Fruit fly (Drosophila melanogaster): Measurements from ENCODE around the gene Kif19A.

Gene Kif19A

dm6 chr3R:14088887-14089567 is 29.2 kb downstream of the Kif19A start, which contains the start of gene Npc2b (continued):
- TF ChIP-seq lilli (GFP tag; optimal IDR thresholded peaks at IDR 0.05): peak; percentile 76
- no peak for TF ChIP-seq nerfin-1 (tag; optimal IDR thresholded peaks at IDR 0.05)
- no peak for TF ChIP-seq chinmo (GFP tag; IDR thresholded peaks at IDR 0.05; ENCODE audit: partially characterized antibody)
- TF ChIP-seq ssp (GFP tag; IDR thresholded peaks at IDR 0.05): no peak
- TF ChIP-seq lbe (GFP tag; optimal IDR thresholded peaks at IDR 0.05): no peak
- peak; percentile 37 for TF ChIP-seq CG4282 (GFP tag; optimal IDR thresholded peaks at IDR 0.05)
- peak; percentile 10 for TF ChIP-seq Mes4 (GFP tag; optimal IDR thresholded peaks at IDR 0.05)
- peak; percentile 40 for TF ChIP-seq CG17328 (GFP tag; IDR thresholded peaks at IDR 0.05)
- no peak for TF ChIP-seq CG10274 (GFP tag; optimal IDR thresholded peaks at IDR 0.05)
- no peak for TF ChIP-seq rib (GFP tag; IDR thresholded peaks at IDR 0.05)
- peak; percentile 34 for TF ChIP-seq pnt (GFP tag; optimal IDR thresholded peaks at IDR 0.05)
- peak; percentile 56 for TF ChIP-seq Lhr (GFP tag; optimal IDR thresholded peaks at IDR 0.05)
- TF ChIP-seq Fer2 (tag; optimal IDR thresholded peaks at IDR 0.05): no peak
- 0 out of 2 replicates have a peak, but pooled peaks have one; percentile 21 for TF ChIP-seq Oaz (GFP tag; IDR thresholded peaks at IDR 0.05)
- TF ChIP-seq CG6683 (GFP tag; optimal IDR thresholded peaks at IDR 0.05): peak; percentile 23
- TF ChIP-seq CG7372 (GFP tag; IDR thresholded peaks at IDR 0.05): no peak
- TF ChIP-seq Side (GFP tag; optimal IDR thresholded peaks at IDR 0.05): peak; percentile 33
- TF ChIP-seq E2f2 (GFP tag; IDR thresholded peaks at IDR 0.05): peak; percentile 39
- no peak for TF ChIP-seq vnd (GFP tag; IDR thresholded peaks at IDR 0.05; ENCODE audit: partially characterized antibody)
- peak; percentile 23 for TF ChIP-seq CG12769 (tag; optimal IDR thresholded peaks at IDR 0.05)
- no peak for TF ChIP-seq CG12219 (GFP tag; optimal IDR thresholded peaks at IDR 0.05)
- TF ChIP-seq CG8290 (GFP tag; optimal IDR thresholded peaks at IDR 0.05): peak; percentile 28
- peak in 1 of 2 experiments; percentile 75 for TF ChIP-seq CG8290 (tag; optimal IDR thresholded peaks at IDR 0.05)
- peak; percentile 47 for TF ChIP-seq Bdp1 (GFP tag; optimal IDR thresholded peaks at IDR 0.05)
- peak; percentile 68 for TF ChIP-seq Blimp-1 (GFP tag; optimal IDR thresholded peaks at IDR 0.05)
- TF ChIP-seq CG18599 (GFP tag; optimal IDR thresholded peaks at IDR 0.05): peak; percentile 34
- TF ChIP-seq CG11560 (tag; IDR thresholded peaks at IDR 0.05): no peak
- TF ChIP-seq btn (GFP tag; optimal IDR thresholded peaks at IDR 0.05): peak; percentile 38
- peak; percentile 72 for TF ChIP-seq CG16813 (GFP tag; IDR thresholded peaks at IDR 0.05; ENCODE audit: partially characterized antibody)
- TF ChIP-seq Dll (GFP tag; IDR thresholded peaks at IDR 0.05; ENCODE audit: partially characterized antibody): no peak
- TF ChIP-seq YL-1 (GFP tag; optimal IDR thresholded peaks at IDR 0.05): peak; percentile 8
- TF ChIP-seq CG13296 (GFP tag; optimal IDR thresholded peaks at IDR 0.05): no peak
- TF ChIP-seq nau (GFP tag; optimal IDR thresholded peaks at IDR 0.05): peak; percentile 29
- TF ChIP-seq CG34422 (GFP tag; IDR thresholded peaks at IDR 0.05): peak; percentile 79
- TF ChIP-seq CG4820 (GFP tag; optimal IDR thresholded peaks at IDR 0.05): peak; percentile 34
- TF ChIP-seq Hr3 (GFP tag; optimal IDR thresholded peaks at IDR 0.05): peak; percentile 58
- peak; percentile 95 for TF ChIP-seq CG15514 (GFP tag; optimal IDR thresholded peaks at IDR 0.05)
- TF ChIP-seq zfh1 (GFP tag; IDR thresholded peaks at IDR 0.05): no peak; the same call in 2 of the 3 replicates
- TF ChIP-seq Abd-B (GFP tag; optimal IDR thresholded peaks at IDR 0.05): peak; percentile 42
- no peak for TF ChIP-seq Rx (GFP tag; IDR thresholded peaks at IDR 0.05)
- TF ChIP-seq CG14050 (GFP tag; IDR thresholded peaks at IDR 0.05): no peak
- peak; percentile 44 for TF ChIP-seq caup (GFP tag; optimal IDR thresholded peaks at IDR 0.05; ENCODE audit: severe bottlenecking)
- TF ChIP-seq CG17359 (tag; optimal IDR thresholded peaks at IDR 0.05): peak; percentile 70
- no peak for TF ChIP-seq fru (optimal IDR thresholded peaks at IDR 0.05)
- TF ChIP-seq CG12071 (GFP tag; optimal IDR thresholded peaks at IDR 0.05): peak; percentile 43
- no peak for TF ChIP-seq pros (GFP tag; optimal IDR thresholded peaks at IDR 0.05)
- no peak for TF ChIP-seq CG9797 (GFP tag; optimal IDR thresholded peaks at IDR 0.05)
- TF ChIP-seq CG1832 (GFP tag; optimal IDR thresholded peaks at IDR 0.05): no peak
- TF ChIP-seq Vsx1 (GFP tag; optimal IDR thresholded peaks at IDR 0.05): peak; percentile 42
- TF ChIP-seq ttk (GFP tag; IDR thresholded peaks at IDR 0.05): no peak
